Worm (Caenorhabditis elegans) whole organism, late embryonic: ENCODE results near the gene clec-214.

Source experiments
- C08G9.2 ChIP-seq: sonication (generic microtip); optimal IDR thresholded peaks from 2 replicates; lab custom pipeline; 2016; ENCODE audit warnings: mild to moderate bottlenecking, missing genetic modification characterization, moderate library complexity, missing compliant biosample characterization
- K09A11.1 ChIP-seq: sonication (generic microtip); optimal IDR thresholded peaks from 2 replicates; lab custom pipeline; 2017; ENCODE audit warnings: antibody characterized with exemption, mild to moderate bottlenecking, missing genetic modification characterization, missing compliant biosample characterization; ENCODE audit not compliant: insufficient read depth
- T23F11.4 ChIP-seq: fragments of 200-800 bp; sonication (Bioruptor generic); optimal IDR thresholded peaks from 2 replicates; lab custom pipeline; 2018; ENCODE audit warnings: mild to moderate bottlenecking, missing genetic modification characterization, missing compliant biosample characterization
- ceh-14 ChIP-seq: sonication (generic microtip); optimal IDR thresholded peaks from 2 replicates; lab custom pipeline; 2016; ENCODE audit warnings: missing genotype, missing genetic modification characterization, missing compliant biosample characterization
- ceh-18 ChIP-seq: sonication (generic microtip); optimal IDR thresholded peaks from 2 replicates; lab custom pipeline; 2016; ENCODE audit warnings: missing genetic modification characterization, missing compliant biosample characterization
- ceh-2 ChIP-seq: sonication (generic microtip); optimal IDR thresholded peaks from 2 replicates; lab custom pipeline; 2016; ENCODE audit warnings: missing genotype, missing genetic modification characterization, missing compliant biosample characterization
- ceh-22 ChIP-seq: sonication (generic microtip); optimal IDR thresholded peaks from 2 replicates; lab custom pipeline; 2017; ENCODE audit warnings: missing biosample characterization, missing genetic modification characterization
- ceh-24 ChIP-seq: sonication (generic microtip); optimal IDR thresholded peaks from 2 replicates; lab custom pipeline; 2016; ENCODE audit warnings: mild to moderate bottlenecking, missing genetic modification characterization, missing compliant biosample characterization
- ceh-30 ChIP-seq: fragments of 150-350 bp; optimal IDR thresholded peaks from 2 replicates; lab custom pipeline; 2014; ENCODE audit warnings: missing biosample characterization, missing genetic modification characterization
- ceh-45 ChIP-seq: fragments of 200-800 bp; sonication (Bioruptor generic); IDR thresholded peaks from 2 replicates; pipeline ENCODE4 v1.3.6; 2022; ENCODE audit warnings: missing genetic modification reagents, missing genetic modification characterization, missing compliant biosample characterization
- ceh-48 ChIP-seq: sonication (generic microtip); optimal IDR thresholded peaks from 2 replicates; lab custom pipeline; 2016; ENCODE audit warnings: missing genetic modification characterization, inconsistent platforms, missing compliant biosample characterization
- ceh-6 ChIP-seq: fragments of 200-800 bp; sonication (Bioruptor generic); optimal IDR thresholded peaks from 2 replicates; lab custom pipeline; 2018; ENCODE audit warnings: mild to moderate bottlenecking, missing genetic modification characterization, missing compliant biosample characterization
- ceh-9 ChIP-seq: sonication (generic microtip); optimal IDR thresholded peaks from 2 replicates; lab custom pipeline; 2016; ENCODE audit warnings: mild to moderate bottlenecking, missing genetic modification characterization, inconsistent platforms, missing compliant biosample characterization
- dmd-4 ChIP-seq: sonication (generic microtip); optimal IDR thresholded peaks from 2 replicates; lab custom pipeline; 2016; ENCODE audit warnings: borderline replicate concordance, missing genetic modification characterization, missing compliant biosample characterization
- elt-2 ChIP-seq: sonication (generic microtip); optimal IDR thresholded peaks from 2 replicates; lab custom pipeline; 2016; ENCODE audit warnings: missing genetic modification reagents, missing genetic modification characterization, missing compliant biosample characterization
- eyg-1 ChIP-seq: sonication (generic microtip); optimal IDR thresholded peaks from 2 replicates; lab custom pipeline; 2016; ENCODE audit warnings: missing genotype, missing genetic modification characterization, missing compliant biosample characterization
- fax-1 ChIP-seq: sonication (generic microtip); optimal IDR thresholded peaks from 2 replicates; lab custom pipeline; 2016; ENCODE audit warnings: missing genotype, missing genetic modification characterization, missing compliant biosample characterization
- fkh-6 ChIP-seq: sonication (generic microtip); optimal IDR thresholded peaks from 2 replicates; lab custom pipeline; 2016; ENCODE audit warnings: missing genetic modification characterization, missing compliant biosample characterization
- hlh-6 ChIP-seq: sonication (generic microtip); optimal IDR thresholded peaks from 2 replicates; lab custom pipeline; 2016; ENCODE audit warnings: missing genotype, missing genetic modification characterization, missing compliant biosample characterization
- mec-3 ChIP-seq: sonication (generic microtip); optimal IDR thresholded peaks from 2 replicates; lab custom pipeline; 2016; ENCODE audit warnings: borderline replicate concordance, missing genetic modification characterization, missing compliant biosample characterization
- nfya-1 ChIP-seq: sonication (generic microtip); optimal IDR thresholded peaks from 2 replicates; lab custom pipeline; 2017; ENCODE audit warnings: missing genetic modification characterization, mild to moderate bottlenecking, missing compliant biosample characterization, antibody characterized with exemption, moderate library complexity
- npax-4 ChIP-seq: sonication (generic microtip); optimal IDR thresholded peaks from 2 replicates; lab custom pipeline; 2016; ENCODE audit warnings: missing genetic modification characterization, missing compliant biosample characterization
- odd-2 ChIP-seq: sonication (generic microtip); optimal IDR thresholded peaks from 2 replicates; lab custom pipeline; 2017; ENCODE audit warnings: antibody characterized with exemption, mild to moderate bottlenecking, missing genetic modification characterization, missing compliant biosample characterization
- pax-1 ChIP-seq: fragments of 150-350 bp; optimal IDR thresholded peaks from 2 replicates; lab custom pipeline; 2014; ENCODE audit warnings: missing biosample characterization, missing genetic modification characterization
- pha-4 ChIP-seq: fragments of 150-350 bp; optimal IDR thresholded peaks from 2 replicates; lab custom pipeline; 2018; ENCODE audit warnings: missing biosample characterization, missing genetic modification reagents, missing genetic modification characterization
- sdc-2 ChIP-seq: sonication (generic microtip); optimal IDR thresholded peaks from 2 replicates; lab custom pipeline; 2016; ENCODE audit warnings: missing genotype, missing genetic modification characterization, missing compliant biosample characterization
- sox-2 ChIP-seq: fragments of 200-800 bp; sonication (Bioruptor generic); IDR thresholded peaks from 2 replicates; pipeline ENCODE4 v1.3.6; 2022; ENCODE audit warnings: missing genetic modification reagents, missing genetic modification characterization, missing compliant biosample characterization
- sox-4 ChIP-seq: sonication (generic microtip); optimal IDR thresholded peaks from 2 replicates; lab custom pipeline; 2017; ENCODE audit warnings: mild to moderate bottlenecking, missing genetic modification characterization, inconsistent platforms, missing compliant biosample characterization
- tbx-7 ChIP-seq: sonication (generic microtip); optimal IDR thresholded peaks from 2 replicates; lab custom pipeline; 2016; ENCODE audit warnings: missing genotype, missing genetic modification characterization, missing compliant biosample characterization
- unc-3 ChIP-seq, 2 experiments: fragments of 200-800 bp in 1 of 2; sonication (Bioruptor generic) in 1 of 2; sonication (generic microtip) in 1 of 2; conservative IDR thresholded peaks in 1 of 2; optimal IDR thresholded peaks in 1 of 2; 2 replicates each; pipeline versions ENCODE4 v1.3.6 to Lab custom; 2016 to 2022; ENCODE audit warnings: missing compliant biosample characterization in 2 of 2, missing genetic modification characterization in 2 of 2, missing genetic modification reagents in 1 of 2
- unc-42 ChIP-seq: sonication (generic microtip); optimal IDR thresholded peaks from 2 replicates; lab custom pipeline; 2016; ENCODE audit warnings: missing genotype, missing genetic modification characterization, missing compliant biosample characterization
- unc-86 ChIP-seq: sonication (generic microtip); optimal IDR thresholded peaks from 2 replicates; lab custom pipeline; 2016; ENCODE audit warnings: missing genetic modification characterization, missing compliant biosample characterization
- zip-5 ChIP-seq: sonication (generic microtip); optimal IDR thresholded peaks from 2 replicates; lab custom pipeline; 2016; ENCODE audit warnings: missing genetic modification characterization, missing compliant biosample characterization

The clec-214 gene

DNA sequence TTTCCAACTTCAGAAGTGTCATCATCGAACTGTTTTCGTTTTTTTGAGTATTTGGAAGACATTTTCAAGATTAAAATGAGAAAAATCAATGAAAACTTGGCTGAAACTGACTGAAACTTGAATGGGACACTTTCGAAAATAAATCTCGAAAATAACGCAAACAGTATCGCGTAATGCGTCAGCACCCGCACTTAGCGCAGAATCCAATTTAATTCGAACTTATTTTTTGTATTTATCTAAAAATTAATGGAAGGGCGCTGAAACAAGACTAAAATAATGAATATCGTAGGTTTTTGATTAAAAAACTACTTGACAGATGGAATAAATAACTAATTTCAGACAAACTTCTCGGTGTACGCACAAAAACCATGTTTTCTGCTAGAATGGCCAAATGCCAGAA lies 34.6 kb upstream of the clec-214 start, which contains the start of the genes snu-66 and ints-9:
snu-66 (minus strand) TSS at position 108 of the 400 bp plus-strand sequence.
ints-9 (plus strand) TSS at position 240 of the 400 bp plus-strand sequence.
- TF ChIP-seq ceh-22 (tag; lab: Kevin White, UChicago) = no peak
- peak; percentile 66 for TF ChIP-seq unc-42 (tag; lab: Kevin White, UChicago)
- TF ChIP-seq, all 69 proteins: peak for 1

DNA sequence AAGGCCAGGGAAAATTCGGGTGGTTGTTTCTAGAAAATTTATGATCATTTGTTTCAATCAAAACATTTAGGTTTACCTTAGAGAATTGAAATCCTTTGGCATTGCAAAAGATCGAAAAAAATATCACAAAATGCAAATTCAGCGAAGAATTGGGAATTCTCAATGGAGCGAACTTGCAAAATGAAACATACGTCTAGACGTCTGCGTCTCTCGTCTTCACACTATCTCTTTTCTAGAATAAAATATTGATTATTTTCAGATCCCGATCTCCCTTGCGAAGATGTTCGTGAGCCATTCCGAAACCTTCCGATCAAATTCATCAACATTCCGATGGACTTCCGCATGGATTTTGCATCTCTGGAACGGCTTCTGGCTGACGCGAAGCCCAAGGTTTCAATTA lies 29.8 kb upstream of the clec-214 start, which contains the start of gene ets-6:
ets-6 (minus strand) TSS at position 169 of the 400 bp plus-strand sequence.
- TF ChIP-seq nfya-1 (tag; lab: Kevin White, UChicago) = no peak
- TF ChIP-seq ceh-48 (tag; lab: Kevin White, UChicago) = peak; percentile 85
- TF ChIP-seq sox-4 = no peak
- TF ChIP-seq unc-3 (GFP tag; conservative IDR thresholded peaks at IDR 0.05; lab: Robert Waterston, UW) = no peak
- TF ChIP-seq unc-3 (tag; optimal IDR thresholded peaks at IDR 0.05; lab: Kevin White, UChicago) = no peak
- TF ChIP-seq zip-5 = no peak

DNA sequence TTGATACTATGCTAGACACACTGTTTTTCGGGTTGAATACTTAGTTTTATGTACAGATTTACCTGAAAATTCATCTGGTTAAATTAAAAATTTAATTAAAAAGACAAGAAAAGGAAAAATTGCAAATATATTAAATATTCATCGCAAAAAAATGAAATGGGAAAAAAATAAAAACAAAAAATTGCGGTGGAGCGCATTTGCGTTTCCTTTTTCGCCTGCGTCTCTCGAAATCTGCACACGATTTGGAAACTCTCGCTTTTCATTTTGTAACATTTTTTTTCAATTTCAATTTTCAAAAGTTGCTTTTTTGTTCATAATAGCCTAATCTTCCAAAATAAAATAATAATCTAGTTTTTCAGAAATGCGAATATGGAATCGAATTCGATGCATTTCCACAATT lies 22.5 kb upstream of the clec-214 start, which contains the start of the genes F19F10.11 and C50E3.5:
F19F10.11 (minus strand) TSS at position 68 of the 400 bp plus-strand sequence.
C50E3.5 (plus strand) TSS at position 360 of the 400 bp plus-strand sequence.
- no peak for TF ChIP-seq ceh-45
- peak; percentile 6 for TF ChIP-seq ceh-14
- TF ChIP-seq, all 69 proteins: peak for 1

DNA sequence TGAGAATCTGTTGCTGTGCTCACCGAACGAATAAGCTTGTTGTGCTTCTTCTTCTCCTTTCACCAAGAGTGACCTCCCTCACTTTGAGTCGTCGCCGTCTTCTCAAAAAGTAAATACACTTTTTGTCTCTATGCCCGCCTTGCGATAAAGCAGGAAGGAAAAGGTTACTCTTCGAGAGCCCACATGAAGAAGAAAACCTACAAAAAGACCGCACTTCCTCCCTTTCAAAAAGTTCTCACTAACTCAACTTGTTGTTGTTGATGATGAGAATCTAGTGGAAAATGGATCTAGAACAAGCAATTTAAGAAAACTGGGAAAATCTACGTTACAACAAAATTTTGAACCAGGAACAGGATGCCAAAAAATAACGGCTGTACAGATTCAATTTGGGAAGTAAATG lies 19.7 kb upstream of the clec-214 start, which contains the start of gene C50E3.6:
C50E3.6 (minus strand) TSS at position 101 of the 400 bp plus-strand sequence.
- TF ChIP-seq sdc-2 = no peak
- no peak for TF ChIP-seq fax-1
- no peak for TF ChIP-seq npax-4 (tag; lab: Kevin White, UChicago)
- TF ChIP-seq ceh-9 (tag; lab: Kevin White, UChicago) = no peak
- TF ChIP-seq eyg-1 = no peak
- no peak for TF ChIP-seq zip-5
- TF ChIP-seq ceh-6 (GFP tag; lab: Kevin White, UChicago) = no peak
- no peak for TF ChIP-seq unc-42 (tag; lab: Kevin White, UChicago)
- no peak for TF ChIP-seq tbx-7 (tag; lab: Kevin White, UChicago)
- no peak for TF ChIP-seq sox-2 (GFP tag; lab: Robert Waterston, UW)
- TF ChIP-seq ceh-22 (tag; lab: Kevin White, UChicago) = no peak
- TF ChIP-seq K09A11.1 (tag; lab: Kevin White, UChicago) = no peak
- no peak for TF ChIP-seq ceh-30 (tag; lab: Kevin White, UChicago)
- no peak for TF ChIP-seq C08G9.2
- TF ChIP-seq dmd-4 (tag; lab: Kevin White, UChicago) = no peak
- TF ChIP-seq hlh-6 (tag; lab: Kevin White, UChicago) = no peak
- no peak for TF ChIP-seq unc-86 (tag; lab: Kevin White, UChicago)
- TF ChIP-seq ceh-18 (tag; lab: Kevin White, UChicago) = no peak
- no peak for TF ChIP-seq nfya-1 (tag; lab: Kevin White, UChicago)

DNA sequence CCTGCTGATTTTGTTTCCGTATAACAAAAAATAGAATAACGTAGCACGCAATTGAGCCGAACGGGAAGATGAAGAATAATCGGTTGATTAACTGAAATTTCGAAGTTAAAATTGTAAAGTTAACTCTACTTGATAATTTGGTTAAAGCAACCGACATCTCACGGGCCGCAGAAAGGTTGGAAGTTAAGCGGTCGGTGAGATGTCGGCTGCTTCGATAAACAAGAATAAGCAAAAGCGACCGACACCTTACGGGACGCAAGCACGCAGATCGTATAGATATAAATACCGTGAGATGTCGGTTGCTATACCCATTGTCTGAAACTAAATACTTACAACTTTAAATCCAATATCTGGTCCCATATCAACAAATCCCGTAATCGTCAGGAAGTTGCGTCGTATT lies 15.0 kb upstream of the clec-214 start:
- no peak for TF ChIP-seq mec-3
- TF ChIP-seq ceh-24 (tag; lab: Kevin White, UChicago) = no peak
- no peak for TF ChIP-seq ceh-2 (tag; lab: Kevin White, UChicago)
- TF ChIP-seq T23F11.4 (GFP tag; lab: Kevin White, UChicago) = no peak
- TF ChIP-seq pax-1 (tag; lab: Kevin White, UChicago) = no peak
- no peak for TF ChIP-seq pha-4
- TF ChIP-seq elt-2 (tag; lab: Kevin White, UChicago) = no peak
- TF ChIP-seq odd-2 = no peak
- no peak for TF ChIP-seq fkh-6 (tag; lab: Kevin White, UChicago)
- TF ChIP-seq, all 69 proteins: peak for 0
